Worm (Caenorhabditis elegans) whole organism, late embryonic: ENCODE results near the gene pha-4.

ENCODE experiments used
- C08G9.2 ChIP-seq: sonication (generic microtip); optimal IDR thresholded peaks from 2 replicates; lab custom pipeline; 2016; ENCODE audit warnings: mild to moderate bottlenecking, missing genetic modification characterization, moderate library complexity, missing compliant biosample characterization
- C38D4.7 ChIP-seq: fragments of 200-800 bp; sonication (Bioruptor generic); optimal IDR thresholded peaks from 2 replicates; lab custom pipeline; 2018; ENCODE audit warnings: mild to moderate bottlenecking, missing genetic modification characterization, moderate library complexity, missing compliant biosample characterization
- K02D7.2 ChIP-seq: sonication (generic microtip); optimal IDR thresholded peaks from 2 replicates; lab custom pipeline; 2017; ENCODE audit warnings: mild to moderate bottlenecking, missing genetic modification characterization, missing compliant biosample characterization
- T23F11.4 ChIP-seq: fragments of 200-800 bp; sonication (Bioruptor generic); optimal IDR thresholded peaks from 2 replicates; lab custom pipeline; 2018; ENCODE audit warnings: mild to moderate bottlenecking, missing genetic modification characterization, missing compliant biosample characterization
- Y22D7AL.16 ChIP-seq: sonication (generic microtip); optimal IDR thresholded peaks from 2 replicates; lab custom pipeline; 2016; ENCODE audit warnings: missing genetic modification characterization, missing compliant biosample characterization
- ama-1 ChIP-seq: fragments of 150-350 bp; optimal IDR thresholded peaks from 2 replicates; lab custom pipeline; 2014
- ceh-14 ChIP-seq: sonication (generic microtip); optimal IDR thresholded peaks from 2 replicates; lab custom pipeline; 2016; ENCODE audit warnings: missing genotype, missing genetic modification characterization, missing compliant biosample characterization
- ceh-18 ChIP-seq: sonication (generic microtip); optimal IDR thresholded peaks from 2 replicates; lab custom pipeline; 2016; ENCODE audit warnings: missing genetic modification characterization, missing compliant biosample characterization
- ceh-19 ChIP-seq: fragments of 200-800 bp; sonication (Bioruptor generic); optimal IDR thresholded peaks from 2 replicates; lab custom pipeline; 2018; ENCODE audit warnings: mild to moderate bottlenecking, missing genetic modification characterization, missing compliant biosample characterization
- ceh-22 ChIP-seq: sonication (generic microtip); optimal IDR thresholded peaks from 2 replicates; lab custom pipeline; 2017; ENCODE audit warnings: missing biosample characterization, missing genetic modification characterization
- ceh-24 ChIP-seq: sonication (generic microtip); optimal IDR thresholded peaks from 2 replicates; lab custom pipeline; 2016; ENCODE audit warnings: mild to moderate bottlenecking, missing genetic modification characterization, missing compliant biosample characterization
- ceh-34 ChIP-seq: sonication (generic microtip); optimal IDR thresholded peaks from 2 replicates; lab custom pipeline; 2016; ENCODE audit warnings: mild to moderate bottlenecking, missing genetic modification characterization, missing compliant biosample characterization
- ceh-6 ChIP-seq: fragments of 200-800 bp; sonication (Bioruptor generic); optimal IDR thresholded peaks from 2 replicates; lab custom pipeline; 2018; ENCODE audit warnings: mild to moderate bottlenecking, missing genetic modification characterization, missing compliant biosample characterization
- ceh-9 ChIP-seq: sonication (generic microtip); optimal IDR thresholded peaks from 2 replicates; lab custom pipeline; 2016; ENCODE audit warnings: mild to moderate bottlenecking, missing genetic modification characterization, inconsistent platforms, missing compliant biosample characterization
- che-1 ChIP-seq: sonication (generic microtip); optimal IDR thresholded peaks from 2 replicates; lab custom pipeline; 2016; ENCODE audit warnings: mild to moderate bottlenecking, missing genetic modification characterization, missing compliant biosample characterization
- dve-1 ChIP-seq: sonication (generic microtip); optimal IDR thresholded peaks from 2 replicates; lab custom pipeline; 2017; ENCODE audit warnings: antibody characterized with exemption, mild to moderate bottlenecking, missing genetic modification characterization, missing compliant biosample characterization
- elt-2 ChIP-seq: sonication (generic microtip); optimal IDR thresholded peaks from 2 replicates; lab custom pipeline; 2016; ENCODE audit warnings: missing genetic modification reagents, missing genetic modification characterization, missing compliant biosample characterization
- elt-4 ChIP-seq: sonication (generic microtip); optimal IDR thresholded peaks from 2 replicates; lab custom pipeline; 2016; ENCODE audit warnings: missing genetic modification characterization, missing compliant biosample characterization
- ets-4 ChIP-seq: sonication (generic microtip); optimal IDR thresholded peaks from 2 replicates; lab custom pipeline; 2016; ENCODE audit warnings: missing genetic modification characterization, missing compliant biosample characterization
- fax-1 ChIP-seq: sonication (generic microtip); optimal IDR thresholded peaks from 2 replicates; lab custom pipeline; 2016; ENCODE audit warnings: missing genotype, missing genetic modification characterization, missing compliant biosample characterization
- fkh-10 ChIP-seq: fragments of 150-350 bp; optimal IDR thresholded peaks from 2 replicates; lab custom pipeline; 2014; ENCODE audit warnings: missing biosample characterization, missing genetic modification reagents, missing genetic modification characterization
- fkh-6 ChIP-seq: sonication (generic microtip); optimal IDR thresholded peaks from 2 replicates; lab custom pipeline; 2016; ENCODE audit warnings: missing genetic modification characterization, missing compliant biosample characterization
- gmeb-2 ChIP-seq: sonication (generic microtip); optimal IDR thresholded peaks from 2 replicates; lab custom pipeline; 2016; ENCODE audit warnings: missing genetic modification characterization, inconsistent platforms, missing compliant biosample characterization
- hlh-30 ChIP-seq: sonication (generic microtip); optimal IDR thresholded peaks from 2 replicates; lab custom pipeline; 2017; ENCODE audit warnings: antibody characterized with exemption, missing genetic modification characterization, missing compliant biosample characterization; ENCODE audit not compliant: insufficient read depth
- lim-6 ChIP-seq: sonication (generic microtip); optimal IDR thresholded peaks from 2 replicates; lab custom pipeline; 2016; ENCODE audit warnings: missing genetic modification characterization, missing compliant biosample characterization
- lin-11 ChIP-seq: fragments of 200-800 bp; sonication (Bioruptor generic); optimal IDR thresholded peaks from 2 replicates; lab custom pipeline; 2018; ENCODE audit warnings: mild to moderate bottlenecking, missing genetic modification characterization, missing compliant biosample characterization
- nfya-1 ChIP-seq: sonication (generic microtip); optimal IDR thresholded peaks from 2 replicates; lab custom pipeline; 2017; ENCODE audit warnings: missing genetic modification characterization, mild to moderate bottlenecking, missing compliant biosample characterization, antibody characterized with exemption, moderate library complexity
- nhr-11 ChIP-seq: fragments of 150-350 bp; optimal IDR thresholded peaks from 2 replicates; lab custom pipeline; 2014; ENCODE audit warnings: missing biosample characterization, missing genetic modification characterization
- npax-4 ChIP-seq: sonication (generic microtip); optimal IDR thresholded peaks from 2 replicates; lab custom pipeline; 2016; ENCODE audit warnings: missing genetic modification characterization, missing compliant biosample characterization
- odd-2 ChIP-seq: sonication (generic microtip); optimal IDR thresholded peaks from 2 replicates; lab custom pipeline; 2017; ENCODE audit warnings: antibody characterized with exemption, mild to moderate bottlenecking, missing genetic modification characterization, missing compliant biosample characterization
- pag-3 ChIP-seq: sonication (generic microtip); optimal IDR thresholded peaks from 2 replicates; lab custom pipeline; 2016; ENCODE audit warnings: missing compliant biosample characterization, missing genetic modification characterization, borderline replicate concordance
- pat-9 ChIP-seq: fragments of 200-800 bp; sonication (Bioruptor generic); optimal IDR thresholded peaks from 2 replicates; lab custom pipeline; 2018; ENCODE audit warnings: mild to moderate bottlenecking, missing genetic modification characterization, moderate library complexity, missing compliant biosample characterization
- pax-1 ChIP-seq: fragments of 150-350 bp; optimal IDR thresholded peaks from 2 replicates; lab custom pipeline; 2014; ENCODE audit warnings: missing biosample characterization, missing genetic modification characterization
- pha-2 ChIP-seq: sonication (generic microtip); optimal IDR thresholded peaks from 2 replicates; lab custom pipeline; 2017; ENCODE audit warnings: mild to moderate bottlenecking, missing genetic modification characterization, missing compliant biosample characterization
- ref-2 ChIP-seq: sonication (generic microtip); optimal IDR thresholded peaks from 2 replicates; lab custom pipeline; 2016; ENCODE audit warnings: missing genetic modification characterization, missing compliant biosample characterization
- rnt-1 ChIP-seq: sonication (generic microtip); optimal IDR thresholded peaks from 2 replicates; lab custom pipeline; 2016; ENCODE audit warnings: missing genetic modification characterization, missing compliant biosample characterization
- sdc-2 ChIP-seq: sonication (generic microtip); optimal IDR thresholded peaks from 2 replicates; lab custom pipeline; 2016; ENCODE audit warnings: missing genotype, missing genetic modification characterization, missing compliant biosample characterization
- tbx-2 ChIP-seq: sonication (generic microtip); optimal IDR thresholded peaks from 2 replicates; lab custom pipeline; 2016; ENCODE audit warnings: missing genetic modification characterization, missing compliant biosample characterization
- unc-42 ChIP-seq: sonication (generic microtip); optimal IDR thresholded peaks from 2 replicates; lab custom pipeline; 2016; ENCODE audit warnings: missing genotype, missing genetic modification characterization, missing compliant biosample characterization
- unc-86 ChIP-seq: sonication (generic microtip); optimal IDR thresholded peaks from 2 replicates; lab custom pipeline; 2016; ENCODE audit warnings: missing genetic modification characterization, missing compliant biosample characterization

Gene pha-4

DNA sequence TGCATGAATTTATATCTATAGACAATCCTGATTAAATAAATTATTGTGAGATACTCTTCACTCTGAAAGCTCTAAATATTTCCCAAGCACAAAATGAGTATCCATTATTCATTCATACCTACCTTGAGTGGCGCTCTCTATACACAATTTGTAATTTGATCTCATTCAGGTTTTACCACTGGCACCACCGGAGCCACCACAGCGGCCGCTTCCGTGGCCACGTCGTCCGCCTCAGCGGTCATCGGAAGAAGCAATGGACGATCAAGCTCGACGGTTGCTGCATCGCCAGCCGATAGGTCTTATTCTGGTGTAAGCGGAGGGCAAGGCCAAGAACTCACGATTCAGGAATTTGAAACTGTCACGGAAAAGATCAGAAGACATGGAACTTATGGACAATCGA is 4.4 kb downstream of the pha-4 start:
- TF ChIP-seq T23F11.4 (GFP tag; lab: Kevin White, UChicago): no peak
- TF ChIP-seq ama-1 (lab: Kevin White, UChicago): no peak
- no peak for TF ChIP-seq ceh-18 (tag; lab: Kevin White, UChicago)
- TF ChIP-seq pat-9 (tag; lab: Kevin White, UChicago): no peak
- TF ChIP-seq che-1 (tag; lab: Kevin White, UChicago): no peak
- no peak for TF ChIP-seq ref-2 (tag; lab: Kevin White, UChicago)
- no peak for TF ChIP-seq ets-4 (tag; lab: Kevin White, UChicago)
- no peak for TF ChIP-seq rnt-1 (tag; lab: Kevin White, UChicago)
- no peak for TF ChIP-seq lin-11 (tag; lab: Kevin White, UChicago)
- peak; percentile 66 for TF ChIP-seq ceh-34
- peak; percentile 22 for TF ChIP-seq ceh-19
- TF ChIP-seq C38D4.7 (GFP tag; lab: Kevin White, UChicago): no peak
- TF ChIP-seq fkh-10 (GFP tag; lab: Kevin White, UChicago): no peak

ce11 chrV:20758106-20758505 is 5.3 kb downstream of the pha-4 start:
- TF ChIP-seq ceh-24 (tag; lab: Kevin White, UChicago): no peak
- TF ChIP-seq fkh-10 (GFP tag; lab: Kevin White, UChicago): no peak
- TF ChIP-seq sdc-2 (tag; lab: Kevin White, UChicago): no peak
- no peak for TF ChIP-seq unc-42
- no peak for TF ChIP-seq ets-4 (tag; lab: Kevin White, UChicago)
- no peak for TF ChIP-seq fax-1 (tag; lab: Kevin White, UChicago)
- no peak for TF ChIP-seq pat-9 (tag; lab: Kevin White, UChicago)
- no peak for TF ChIP-seq elt-4 (tag; lab: Kevin White, UChicago)
- no peak for TF ChIP-seq che-1 (tag; lab: Kevin White, UChicago)
- no peak for TF ChIP-seq T23F11.4 (GFP tag; lab: Kevin White, UChicago)
- no peak for TF ChIP-seq ceh-19
- TF ChIP-seq fkh-6 (tag; lab: Kevin White, UChicago): no peak
- no peak for TF ChIP-seq gmeb-2 (tag; lab: Kevin White, UChicago)
- TF ChIP-seq C08G9.2 (tag; lab: Kevin White, UChicago): no peak
- TF ChIP-seq lin-11 (tag; lab: Kevin White, UChicago): no peak
- TF ChIP-seq ceh-14: no peak

DNA sequence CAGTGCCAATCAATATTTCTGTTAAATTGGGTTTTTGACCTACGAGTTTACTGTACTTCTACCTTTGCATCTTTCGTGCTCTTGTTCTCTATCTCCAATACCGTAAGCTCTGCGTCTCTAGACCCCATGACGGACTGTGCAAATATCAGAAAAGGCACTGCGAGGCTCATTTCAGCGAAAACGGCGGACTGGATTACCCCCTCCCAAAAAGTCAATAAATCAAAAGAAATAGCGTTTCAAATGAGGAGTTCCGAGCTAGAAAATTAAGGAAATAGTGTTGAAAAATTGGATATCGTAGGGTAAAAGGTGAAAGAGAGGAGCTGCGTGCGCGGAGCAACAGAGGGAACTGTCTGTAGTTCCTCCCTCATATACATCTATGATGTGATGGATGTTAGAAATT is 8.9 kb downstream of the pha-4 start:
- TF ChIP-seq pat-9 (tag; lab: Kevin White, UChicago) (no peak), fax-1 (tag; lab: Kevin White, UChicago) (no peak), ceh-6 (no peak), Y22D7AL.16 (tag; lab: Kevin White, UChicago) (no peak), ceh-9 (no peak), nfya-1 (tag; lab: Kevin White, UChicago) (peak; percentile 34), C38D4.7 (GFP tag; lab: Kevin White, UChicago) (no peak), gmeb-2 (tag; lab: Kevin White, UChicago) (no peak), npax-4 (tag; lab: Kevin White, UChicago) (no peak), pax-1 (tag; lab: Kevin White, UChicago) (peak; percentile 82), hlh-30 (peak; percentile 3), unc-86 (tag; lab: Kevin White, UChicago) (no peak), pha-2 (tag; lab: Kevin White, UChicago) (peak; percentile 80), K02D7.2 (no peak), lim-6 (tag; lab: Kevin White, UChicago) (no peak), C08G9.2 (tag; lab: Kevin White, UChicago) (no peak), dve-1 (tag; lab: Kevin White, UChicago) (peak; percentile 16), rnt-1 (tag; lab: Kevin White, UChicago) (no peak), tbx-2 (tag; lab: Kevin White, UChicago) (peak; percentile 12), ceh-22 (tag; lab: Kevin White, UChicago) (no peak), ceh-18 (tag; lab: Kevin White, UChicago) (peak; percentile 11), lin-11 (tag; lab: Kevin White, UChicago) (no peak), ama-1 (lab: Kevin White, UChicago) (no peak), nhr-11 (tag; lab: Kevin White, UChicago) (no peak), pag-3 (tag; lab: Kevin White, UChicago) (no peak), elt-2 (tag; lab: Kevin White, UChicago) (no peak), ceh-34 (peak; percentile 24), odd-2 (tag; lab: Kevin White, UChicago) (no peak)
